Fruit fly (Drosophila melanogaster): Measurements from ENCODE around the gene CG8814.
A peak's percentile ranks its signal among the peaks of the same experiment; 100 is the strongest.

DNA sequence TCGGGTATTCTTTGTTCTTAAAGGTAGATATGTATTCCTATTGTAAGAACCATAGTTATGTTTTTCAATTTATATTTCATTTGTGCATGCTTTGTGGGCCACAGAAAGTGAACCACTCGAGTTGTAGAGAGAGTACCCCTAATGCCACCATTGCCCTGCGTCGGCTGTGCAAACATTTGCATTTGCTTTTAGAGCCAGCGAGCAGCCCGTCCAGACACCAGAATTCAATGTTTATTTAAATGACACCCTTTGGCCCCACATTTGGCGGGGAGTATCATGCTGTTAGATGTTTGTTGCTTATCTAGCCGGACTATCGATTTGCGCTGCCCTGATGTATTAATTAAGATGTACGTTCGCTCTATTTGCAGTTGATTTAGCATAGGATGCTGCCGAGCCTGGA lies 10.1 kb upstream of the CG8814 start:
- TF ChIP-seq Mnt (GFP tag; optimal IDR thresholded peaks at IDR 0.05), result no peak
- no peak for TF ChIP-seq CG33017 (tag; optimal IDR thresholded peaks at IDR 0.05)
- TF ChIP-seq kay (GFP tag; ENCODE audit: borderline replicate concordance), result peak; percentile 23
- no peak for TF ChIP-seq Crg-1 (GFP tag; optimal IDR thresholded peaks at IDR 0.05)
- no peak for TF ChIP-seq Clk (GFP tag; optimal IDR thresholded peaks at IDR 0.05)
- peak; percentile 68 for TF ChIP-seq CG12768 (GFP tag; optimal IDR thresholded peaks at IDR 0.05)
- TF ChIP-seq tj (GFP tag; optimal IDR thresholded peaks at IDR 0.05), result no peak
- TF ChIP-seq CG7045 (GFP tag; optimal IDR thresholded peaks at IDR 0.05), result peak; percentile 8
- no peak for TF ChIP-seq cic (GFP tag; optimal IDR thresholded peaks at IDR 0.05)
- TF ChIP-seq CG1620 (GFP tag; optimal IDR thresholded peaks at IDR 0.05), result no peak
- TF ChIP-seq cnc (optimal IDR thresholded peaks at IDR 0.05), result no peak
- TF ChIP-seq pad (GFP tag; optimal IDR thresholded peaks at IDR 0.05), result no peak
- TF ChIP-seq bab1 (GFP tag; optimal IDR thresholded peaks at IDR 0.05), result no peak
